Worm (Caenorhabditis elegans) whole organism, L1 larva: ENCODE results near the gene C03H5.6.
A peak's percentile ranks its signal among the peaks of the same experiment; 100 is the strongest.

Experiments
- C04F5.9 ChIP-seq: sonication (generic microtip); optimal IDR thresholded peaks from 2 replicates; lab custom pipeline; 2016; ENCODE audit warnings: missing genetic modification characterization, missing compliant biosample characterization
- C34B4.2 ChIP-seq: sonication (generic microtip); optimal IDR thresholded peaks from 2 replicates; lab custom pipeline; 2017; ENCODE audit warnings: mild to moderate bottlenecking, missing genetic modification characterization, missing compliant biosample characterization
- F16B12.6 ChIP-seq: fragments of 150-350 bp; optimal IDR thresholded peaks from 2 replicates; lab custom pipeline; 2014; ENCODE audit warnings: missing biosample characterization, missing genetic modification characterization
- aly-2 ChIP-seq: fragments of 150-350 bp; optimal IDR thresholded peaks from 2 replicates; lab custom pipeline; 2014; ENCODE audit warnings: missing biosample characterization, missing genetic modification characterization
- blmp-1 ChIP-seq: fragments of 150-350 bp; optimal IDR thresholded peaks from 2 replicates; lab custom pipeline; 2014; ENCODE audit warnings: missing biosample characterization, missing genetic modification characterization
- ceh-63 ChIP-seq: fragments of 200-800 bp; sonication (Bioruptor generic); optimal IDR thresholded peaks from 2 replicates; lab custom pipeline; 2018; ENCODE audit warnings: mild to moderate bottlenecking, missing genetic modification characterization, missing compliant biosample characterization
- ceh-88 ChIP-seq: fragments of 200-800 bp; sonication (Bioruptor generic); IDR thresholded peaks from 2 replicates; pipeline ENCODE4 v1.3.6; 2022; ENCODE audit warnings: missing genetic modification characterization, missing compliant biosample characterization
- ceh-90 ChIP-seq: sonication (generic microtip); optimal IDR thresholded peaks from 2 replicates; lab custom pipeline; 2016; ENCODE audit warnings: missing genetic modification characterization, missing compliant biosample characterization
- ces-1 ChIP-seq: fragments of 150-350 bp; optimal IDR thresholded peaks from 2 replicates; lab custom pipeline; 2014; ENCODE audit warnings: missing biosample characterization, missing genetic modification reagents, missing genetic modification characterization
- dsc-1 ChIP-seq: sonication (generic microtip); optimal IDR thresholded peaks from 2 replicates; lab custom pipeline; 2016; ENCODE audit warnings: mild to moderate bottlenecking, missing genetic modification characterization, missing compliant biosample characterization
- efl-1 ChIP-seq, 4 experiments: fragments of 150-350 bp; optimal IDR thresholded peaks in 3 of 4; peaks in 1 of 4; 1 replicate in 1 of 4; 2 replicates in 3 of 4; lab custom pipeline; 2014; ENCODE audit warnings: missing biosample characterization in 2 of 4, missing genetic modification characterization in 2 of 4, missing genetic modification reagents in 2 of 4
- efl-3 ChIP-seq: fragments of 200-800 bp; sonication (Bioruptor generic); optimal IDR thresholded peaks from 2 replicates; lab custom pipeline; 2018; ENCODE audit warnings: mild to moderate bottlenecking, missing genetic modification characterization, missing compliant biosample characterization
- egl-13 ChIP-seq: sonication (generic microtip); optimal IDR thresholded peaks from 2 replicates; lab custom pipeline; 2016; ENCODE audit warnings: missing genotype, missing genetic modification reagents, missing genetic modification characterization, missing compliant biosample characterization
- egl-27 ChIP-seq, 2 experiments: fragments of 150-350 bp in 1 of 2; sonication (generic microtip); optimal IDR thresholded peaks; 3 replicates each; lab custom pipeline; 2017 to 2018; ENCODE audit warnings: missing biosample characterization in 2 of 2, missing genetic modification characterization in 2 of 2, missing genetic modification reagents in 2 of 2
- fkh-10 ChIP-seq: sonication (generic microtip); optimal IDR thresholded peaks from 2 replicates; lab custom pipeline; 2017; ENCODE audit warnings: missing biosample characterization, missing genetic modification reagents, missing genetic modification characterization
- fkh-4 ChIP-seq: sonication (generic microtip); optimal IDR thresholded peaks from 2 replicates; lab custom pipeline; 2016; ENCODE audit warnings: missing compliant biosample characterization, missing genetic modification characterization, borderline replicate concordance
- fkh-8 ChIP-seq: sonication (generic microtip); optimal IDR thresholded peaks from 2 replicates; lab custom pipeline; 2016; ENCODE audit warnings: mild to moderate bottlenecking, missing genetic modification characterization, missing compliant biosample characterization
- grh-1 ChIP-seq: fragments of 200-800 bp; sonication (Bioruptor generic); IDR thresholded peaks from 2 replicates; pipeline ENCODE4 v1.3.6; 2022; ENCODE audit warnings: missing genetic modification reagents, missing genetic modification characterization, missing compliant biosample characterization
- hlh-4 ChIP-seq: sonication (generic microtip); optimal IDR thresholded peaks from 2 replicates; lab custom pipeline; 2016; ENCODE audit warnings: mild to moderate bottlenecking, missing genetic modification characterization, missing compliant biosample characterization
- irx-1 ChIP-seq: sonication (generic microtip); optimal IDR thresholded peaks from 2 replicates; lab custom pipeline; 2016; ENCODE audit warnings: missing genetic modification characterization, missing compliant biosample characterization
- isw-1 ChIP-seq: fragments of 200-800 bp; sonication (Bioruptor generic); IDR thresholded peaks from 2 replicates; pipeline ENCODE4 v1.3.6; 2022; ENCODE audit warnings: missing genetic modification characterization, missing compliant biosample characterization
- lin-13 ChIP-seq: fragments of 150-350 bp; optimal IDR thresholded peaks from 2 replicates; lab custom pipeline; 2014; ENCODE audit warnings: missing biosample characterization, missing genetic modification reagents, missing genetic modification characterization
- lin-14 ChIP-seq: fragments of 200-800 bp; sonication (Bioruptor generic); optimal IDR thresholded peaks from 2 replicates; lab custom pipeline; 2018; ENCODE audit warnings: mild to moderate bottlenecking, missing genetic modification characterization, moderate library complexity, missing compliant biosample characterization
- lin-15B ChIP-seq: fragments of 150-350 bp; sonication (generic microtip); optimal IDR thresholded peaks from 3 replicates; lab custom pipeline; 2014; ENCODE audit warnings: missing biosample characterization, missing genetic modification characterization
- lin-35 ChIP-seq, 2 experiments: fragments of 150-350 bp; optimal IDR thresholded peaks; 2 replicates each; lab custom pipeline; 2014; ENCODE audit warnings: missing biosample characterization in 2 of 2, missing genetic modification characterization in 2 of 2, missing genetic modification reagents in 2 of 2
- lin-39 ChIP-seq: fragments of 150-350 bp; optimal IDR thresholded peaks from 2 replicates; lab custom pipeline; 2014; ENCODE audit warnings: missing biosample characterization, missing genetic modification reagents, missing genetic modification characterization
- lsy-2 ChIP-seq, 2 experiments: fragments of 150-350 bp; optimal IDR thresholded peaks; 2 replicates each; lab custom pipeline; 2014; ENCODE audit warnings: missing biosample characterization in 2 of 2, missing genetic modification characterization in 2 of 2
- mab-9 ChIP-seq: fragments of 200-800 bp; sonication (Bioruptor generic); IDR thresholded peaks from 2 replicates; pipeline ENCODE4 v1.3.6; 2022; ENCODE audit warnings: missing genetic modification reagents, missing genetic modification characterization, missing compliant biosample characterization
- nhr-11 ChIP-seq: fragments of 150-350 bp; optimal IDR thresholded peaks from 2 replicates; lab custom pipeline; 2014; ENCODE audit warnings: missing biosample characterization, missing genetic modification characterization
- nhr-19 ChIP-seq: fragments of 200-800 bp; sonication (Bioruptor generic); conservative IDR thresholded peaks from 2 replicates; pipeline ENCODE4 v1.3.6; 2022; ENCODE audit warnings: missing genetic modification characterization, missing compliant biosample characterization
- nhr-237 ChIP-seq: fragments of 150-350 bp; optimal IDR thresholded peaks from 2 replicates; lab custom pipeline; 2014; ENCODE audit warnings: missing biosample characterization, missing genetic modification characterization
- nhr-28 ChIP-seq: fragments of 150-350 bp; optimal IDR thresholded peaks from 2 replicates; lab custom pipeline; 2014; ENCODE audit warnings: missing biosample characterization, missing genetic modification characterization
- nhr-71 ChIP-seq: sonication (generic microtip); optimal IDR thresholded peaks from 2 replicates; lab custom pipeline; 2016; ENCODE audit warnings: mild to moderate bottlenecking, missing genetic modification characterization, moderate library complexity, missing compliant biosample characterization
- nhr-76 ChIP-seq: sonication (generic microtip); optimal IDR thresholded peaks from 2 replicates; lab custom pipeline; 2017; ENCODE audit warnings: missing biosample characterization, missing genetic modification characterization
- nhr-84 ChIP-seq: sonication (generic microtip); optimal IDR thresholded peaks from 2 replicates; lab custom pipeline; 2017; ENCODE audit warnings: missing biosample characterization, missing genetic modification characterization
- nhr-85 ChIP-seq: sonication (generic microtip); peaks from one replicate; lab custom pipeline; 2016; ENCODE audit warnings: missing genetic modification characterization, inconsistent platforms, missing compliant biosample characterization
- pag-3 ChIP-seq: sonication (generic microtip); optimal IDR thresholded peaks from 2 replicates; lab custom pipeline; 2017; ENCODE audit warnings: missing genetic modification characterization, mild to moderate bottlenecking, missing compliant biosample characterization, antibody characterized with exemption, borderline replicate concordance; ENCODE audit not compliant: insufficient read depth
- pqm-1 ChIP-seq: sonication (generic microtip); optimal IDR thresholded peaks from 3 replicates; lab custom pipeline; 2017; ENCODE audit warnings: missing biosample characterization, missing genetic modification characterization
- rnt-1 ChIP-seq: sonication (generic microtip); optimal IDR thresholded peaks from 2 replicates; lab custom pipeline; 2016; ENCODE audit warnings: mild to moderate bottlenecking, missing genetic modification characterization, moderate library complexity, missing compliant biosample characterization
- sox-4 ChIP-seq: sonication (generic microtip); optimal IDR thresholded peaks from 2 replicates; lab custom pipeline; 2016; ENCODE audit warnings: missing genetic modification characterization, missing compliant biosample characterization
- sup-37 ChIP-seq: fragments of 200-800 bp; sonication (Bioruptor generic); optimal IDR thresholded peaks from 2 replicates; lab custom pipeline; 2018; ENCODE audit warnings: mild to moderate bottlenecking, missing genetic modification characterization, missing compliant biosample characterization
- swsn-7 ChIP-seq: sonication (generic microtip); optimal IDR thresholded peaks from 2 replicates; lab custom pipeline; 2016; ENCODE audit warnings: missing genetic modification characterization, missing compliant biosample characterization
- tbx-2 ChIP-seq: sonication (generic microtip); optimal IDR thresholded peaks from 2 replicates; lab custom pipeline; 2016; ENCODE audit warnings: missing genetic modification characterization, missing compliant biosample characterization
- tlp-1 ChIP-seq: fragments of 150-350 bp; optimal IDR thresholded peaks from 2 replicates; lab custom pipeline; 2014; ENCODE audit warnings: missing biosample characterization, missing genetic modification characterization
- unc-30 ChIP-seq: sonication (generic microtip); optimal IDR thresholded peaks from 2 replicates; lab custom pipeline; 2017; ENCODE audit warnings: missing biosample characterization, missing genetic modification characterization
- unc-86 ChIP-seq: sonication (generic microtip); optimal IDR thresholded peaks from 2 replicates; lab custom pipeline; 2016; ENCODE audit warnings: missing genetic modification characterization, missing compliant biosample characterization
- unc-98 ChIP-seq: fragments of 200-800 bp; sonication (Bioruptor generic); IDR thresholded peaks from 2 replicates; pipeline ENCODE4 v1.3.6; 2022; ENCODE audit warnings: missing genetic modification characterization, missing compliant biosample characterization
- vab-15 ChIP-seq: sonication (generic microtip); optimal IDR thresholded peaks from 2 replicates; lab custom pipeline; 2017; ENCODE audit warnings: missing genotype, mild to moderate bottlenecking, missing genetic modification characterization, missing compliant biosample characterization
- xbp-1 ChIP-seq: sonication (generic microtip); optimal IDR thresholded peaks from 2 replicates; lab custom pipeline; 2016; ENCODE audit warnings: missing genetic modification characterization, missing compliant biosample characterization
- zag-1 ChIP-seq: fragments of 150-350 bp; optimal IDR thresholded peaks from 2 replicates; lab custom pipeline; 2014; ENCODE audit warnings: missing biosample characterization, missing genetic modification characterization
- zip-4 ChIP-seq: fragments of 200-800 bp; sonication (Bioruptor generic); optimal IDR thresholded peaks from 2 replicates; lab custom pipeline; 2018; ENCODE audit warnings: mild to moderate bottlenecking, missing genetic modification characterization, moderate library complexity, missing compliant biosample characterization
- ztf-11 ChIP-seq, 2 experiments: sonication (generic microtip); optimal IDR thresholded peaks; 2 replicates each; lab custom pipeline; 2016 to 2017; ENCODE audit warnings: missing genetic modification characterization in 2 of 2, missing biosample characterization in 1 of 2, missing compliant biosample characterization in 1 of 2
- ztf-4 ChIP-seq: fragments of 150-350 bp; optimal IDR thresholded peaks from 2 replicates; lab custom pipeline; 2014; ENCODE audit warnings: missing biosample characterization, missing genetic modification characterization

Gene C03H5.6

DNA sequence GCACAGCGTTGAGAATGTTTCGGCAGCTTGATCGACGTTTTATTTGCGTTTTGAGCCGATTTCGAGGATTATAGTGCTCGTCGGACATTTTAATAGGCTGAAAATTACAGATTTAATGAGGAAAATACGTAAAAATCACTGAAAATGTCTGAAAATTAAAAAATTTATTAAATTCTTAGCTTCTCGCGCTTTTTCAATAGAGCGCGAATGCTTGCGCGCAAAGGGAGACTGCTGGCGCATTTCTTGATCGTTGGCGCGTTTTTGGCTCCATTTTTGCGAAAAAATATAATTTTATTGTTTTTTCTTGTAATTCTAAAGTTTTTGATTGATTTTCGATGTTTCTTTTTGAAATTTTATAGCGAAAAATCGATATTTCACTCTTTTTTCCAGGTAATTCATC lies 11.6 kb upstream of the C03H5.6 start, which contains the start of the genes dnsn-1 and C24H12.4:
Gene dnsn-1, minus strand, starts transcription at position 101 of the 400 bp plus-strand sequence.
Gene C24H12.4, plus strand, starts transcription at position 391 of the 400 bp plus-strand sequence.
- peak; percentile 92 for TF ChIP-seq fkh-10
- TF ChIP-seq pqm-1 (tag; lab: Kevin White, UChicago), result no peak
- peak; percentile 93 for TF ChIP-seq nhr-85 (tag; lab: Kevin White, UChicago)
- peak; percentile 97 for TF ChIP-seq dsc-1 (tag; lab: Kevin White, UChicago)
- TF ChIP-seq C34B4.2 (tag; lab: Kevin White, UChicago), result no peak
- peak; percentile 95 for TF ChIP-seq fkh-8 (tag; lab: Kevin White, UChicago)
- peak; percentile 95 for TF ChIP-seq xbp-1 (tag; lab: Kevin White, UChicago)
- peak; percentile 97 for TF ChIP-seq lin-15B (tag; lab: Kevin White, UChicago)
- peak; percentile 91 for TF ChIP-seq grh-1
- no peak for TF ChIP-seq nhr-28
- peak; percentile 57 for TF ChIP-seq nhr-11
- TF ChIP-seq nhr-19 (GFP tag; lab: Robert Waterston, UW), result peak; percentile 95
- TF ChIP-seq unc-30, result peak; percentile 39
- TF ChIP-seq nhr-237 (tag; lab: Kevin White, UChicago), result peak; percentile 58
- no peak for TF ChIP-seq nhr-84 (tag; lab: Kevin White, UChicago)
- peak; percentile 95 to 97 for TF ChIP-seq lin-35 (GFP tag; optimal IDR thresholded peaks at IDR 0.05; lab: Kevin White, UChicago)
- TF ChIP-seq ceh-63 (GFP tag; lab: Kevin White, UChicago), result no peak
- TF ChIP-seq tlp-1 (tag; lab: Kevin White, UChicago), result no peak
- TF ChIP-seq egl-13 (tag; lab: Kevin White, UChicago), result peak; percentile 94
- peak; percentile 86 for TF ChIP-seq zip-4 (GFP tag; lab: Kevin White, UChicago)
- TF ChIP-seq rnt-1, result peak; percentile 95
- TF ChIP-seq ztf-4 (tag; lab: Kevin White, UChicago), result peak; percentile 85
- no peak for TF ChIP-seq hlh-4 (tag; lab: Kevin White, UChicago)
- peak; percentile 86 for TF ChIP-seq mab-9 (GFP tag; lab: Robert Waterston, UW)
- peak; percentile 93 for TF ChIP-seq lin-13 (GFP tag; lab: Kevin White, UChicago)
- peak; percentile 96 for TF ChIP-seq lin-39 (tag; lab: Kevin White, UChicago)
- no peak for TF ChIP-seq ces-1 (GFP tag; lab: Kevin White, UChicago)
- peak; percentile 83 for TF ChIP-seq blmp-1 (tag; lab: Kevin White, UChicago)
- TF ChIP-seq ceh-90 (tag; lab: Kevin White, UChicago), result peak; percentile 29
- no peak for TF ChIP-seq nhr-76 (tag; lab: Kevin White, UChicago)
- TF ChIP-seq efl-3 (GFP tag; lab: Kevin White, UChicago), result peak; percentile 71
- TF ChIP-seq lsy-2 (tag; optimal IDR thresholded peaks at IDR 0.05; lab: Kevin White, UChicago), result peak; percentile 96 to 97
- peak; percentile 96 for TF ChIP-seq isw-1
- TF ChIP-seq unc-86 (tag; lab: Kevin White, UChicago), result peak; percentile 95
- peak; percentile 87 for TF ChIP-seq C04F5.9 (tag; lab: Kevin White, UChicago)
- peak; percentile 62; the same call in 1 of the 2 replicates for TF ChIP-seq unc-98 (GFP tag; lab: Robert Waterston, UW)
- peak; percentile 93 for TF ChIP-seq irx-1 (tag; lab: Kevin White, UChicago)
- peak; percentile 1 for TF ChIP-seq zag-1 (tag; lab: Kevin White, UChicago)
- TF ChIP-seq fkh-4, result peak; percentile 31
- TF ChIP-seq F16B12.6 (tag; lab: Kevin White, UChicago), result peak; percentile 74
- TF ChIP-seq lin-14 (GFP tag; lab: Kevin White, UChicago), result peak; percentile 94
- TF ChIP-seq ceh-88, result peak; percentile 88
- TF ChIP-seq pag-3 (tag; lab: Kevin White, UChicago), result peak; percentile 31
- peak; percentile 44 for TF ChIP-seq vab-15 (tag; lab: Kevin White, UChicago)
- peak in 1 of 2 experiments; percentile 82 for TF ChIP-seq ztf-11 (tag; optimal IDR thresholded peaks at IDR 0.05; lab: Kevin White, UChicago)
- TF ChIP-seq aly-2 (tag; lab: Kevin White, UChicago), result peak; percentile 83
- TF ChIP-seq efl-1 (optimal IDR thresholded peaks at IDR 0.05; lab: Kevin White, UChicago), result peak; percentile 97
- peak; percentile 95 to 100 for TF ChIP-seq efl-1 (GFP tag; optimal IDR thresholded peaks at IDR 0.05 in 1 of 2; lab: Kevin White, UChicago)
- peak; percentile 90 for TF ChIP-seq sup-37 (GFP tag; lab: Kevin White, UChicago)
- TF ChIP-seq tbx-2, result peak; percentile 98
- TF ChIP-seq swsn-7 (tag; lab: Kevin White, UChicago), result peak; percentile 97
- TF ChIP-seq sox-4, result peak; percentile 90
- peak in 1 of 2 experiments; percentile 1 for TF ChIP-seq egl-27 (tag; optimal IDR thresholded peaks at IDR 0.05; lab: Kevin White, UChicago)
- peak; percentile 97 for TF ChIP-seq nhr-71 (tag; lab: Kevin White, UChicago)
